Fruit fly (Drosophila melanogaster) whole organism: Measurements from ENCODE around the gene Torsin.

Experiments
- CG8478 ChIP-seq: fragments of >200 bp; optimal IDR thresholded peaks from 2 replicates; lab custom pipeline; 2018; ENCODE audit warnings: inconsistent platforms
- pan ChIP-seq: fragments of >200 bp; optimal IDR thresholded peaks from 2 replicates; lab custom pipeline; 2017

DNA sequence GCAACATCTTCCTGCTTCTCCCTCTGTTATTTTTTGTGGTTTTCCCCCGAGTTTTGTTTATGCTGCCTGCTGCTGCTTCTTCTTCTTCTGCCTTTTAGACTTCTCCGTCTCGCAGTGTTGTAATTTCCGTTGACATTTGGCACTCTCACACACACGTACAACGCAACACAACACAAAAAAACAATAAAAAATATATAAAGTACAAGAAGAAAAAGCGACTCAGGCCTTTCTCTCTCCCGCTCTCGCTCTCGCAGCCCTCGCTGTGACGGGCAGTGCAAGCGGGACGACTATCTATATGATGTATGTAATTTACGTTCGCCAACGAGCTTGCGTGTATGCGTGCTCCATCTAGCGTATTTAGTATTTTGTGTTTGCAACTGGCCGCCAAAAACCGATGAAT is 36.3 kb upstream of the Torsin start:
- TF ChIP-seq pan (lab: Kevin White, UChicago) (no peak), CG8478 (lab: Kevin White, UChicago) (peak; percentile 80)
